Fruit fly (Drosophila melanogaster) whole organism, embryonic: Measurements from ENCODE around the gene CG18788.

Experiments
- Atf-2 ChIP-seq: fragments of 200-800 bp; sonication (Bioruptor generic); optimal IDR thresholded peaks from 2 replicates; lab custom pipeline; 2016; ENCODE audit warnings: missing biosample characterization, missing genetic modification characterization
- Awh ChIP-seq: fragments of 200-800 bp; sonication (Bioruptor generic); IDR thresholded peaks from 2 replicates; pipeline ENCODE4, ENCODE4 v1.3.6; 2022; ENCODE audit warnings: missing biosample characterization, missing genetic modification characterization
- B-H2 ChIP-seq: fragments of 200-800 bp; sonication (Bioruptor generic); optimal IDR thresholded peaks from 2 replicates; lab custom pipeline; 2018; ENCODE audit warnings: missing biosample characterization, mild to moderate bottlenecking, missing genetic modification characterization
- CG11085 ChIP-seq: fragments of 200-800 bp; sonication (Bioruptor generic); IDR thresholded peaks from 2 replicates; pipeline ENCODE4 v1.3.6; 2022; ENCODE audit warnings: missing biosample characterization, missing genetic modification characterization
- CG11695 ChIP-seq: fragments of 200-800 bp; sonication (Bioruptor generic); IDR thresholded peaks from 3 replicates; pipeline ENCODE4 v1.3.6; 2022; ENCODE audit warnings: missing biosample characterization, missing genetic modification characterization
- CG12744 ChIP-seq: fragments of 200-800 bp; sonication (Bioruptor generic); optimal IDR thresholded peaks from 2 replicates; lab custom pipeline; 2016; ENCODE audit warnings: missing biosample characterization, missing genetic modification characterization
- CG13775 ChIP-seq: fragments of 200-800 bp; sonication (Bioruptor generic); optimal IDR thresholded peaks from 3 replicates; lab custom pipeline; 2017; ENCODE audit warnings: missing biosample characterization, mild to moderate bottlenecking, missing genetic modification characterization
- CG14050 ChIP-seq: fragments of 200-800 bp; sonication (Bioruptor generic); IDR thresholded peaks from 3 replicates; pipeline ENCODE4 v1.3.6; 2022; ENCODE audit warnings: missing biosample characterization, missing genetic modification characterization
- CG15073 ChIP-seq: fragments of 200-800 bp; sonication (Bioruptor generic); optimal IDR thresholded peaks from 2 replicates; lab custom pipeline; 2016; ENCODE audit warnings: missing biosample characterization, missing genetic modification characterization
- CG1603 ChIP-seq: fragments of 200-800 bp; sonication (Bioruptor generic); optimal IDR thresholded peaks from 2 replicates; lab custom pipeline; 2019; ENCODE audit warnings: missing biosample characterization, mild to moderate bottlenecking, missing genetic modification characterization, moderate library complexity
- CG18262 ChIP-seq: fragments of 200-800 bp; optimal IDR thresholded peaks from 3 replicates; lab custom pipeline; 2019; ENCODE audit warnings: missing biosample characterization, mild to moderate bottlenecking, missing genetic modification characterization, moderate library complexity
- CG18599 ChIP-seq: fragments of 200-800 bp; sonication (Bioruptor generic); optimal IDR thresholded peaks from 3 replicates; lab custom pipeline; 2017; ENCODE audit warnings: missing biosample characterization, missing genetic modification characterization, mild to moderate bottlenecking, moderate library complexity, missing genetic modification reagents
- CG2116 ChIP-seq: fragments of 200-800 bp; sonication (Bioruptor generic); optimal IDR thresholded peaks from 3 replicates; lab custom pipeline; 2018; ENCODE audit warnings: missing biosample characterization, mild to moderate bottlenecking, missing genetic modification characterization
- CG31224 ChIP-seq: fragments of 200-800 bp; sonication (Bioruptor generic); IDR thresholded peaks from 2 replicates; pipeline ENCODE4 v1.3.6; 2022; ENCODE audit warnings: missing biosample characterization, missing genetic modification characterization
- CG3838 ChIP-seq: fragments of 200-800 bp; sonication (Bioruptor generic); optimal IDR thresholded peaks from 3 replicates; lab custom pipeline; 2016; ENCODE audit warnings: missing biosample characterization, missing genetic modification characterization
- CG4854 ChIP-seq: fragments of 200-800 bp; sonication (Bioruptor generic); optimal IDR thresholded peaks from 2 replicates; lab custom pipeline; 2016; ENCODE audit warnings: missing biosample characterization, missing genetic modification characterization, inconsistent platforms
- CG5180 ChIP-seq: fragments of 200-800 bp; sonication (Bioruptor generic); optimal IDR thresholded peaks from 3 replicates; lab custom pipeline; 2017; ENCODE audit warnings: missing biosample characterization, missing genetic modification characterization, mild to moderate bottlenecking, moderate library complexity, missing genetic modification reagents
- CG5245 ChIP-seq: fragments of 200-800 bp; sonication (Bioruptor generic); optimal IDR thresholded peaks from 3 replicates; lab custom pipeline; 2016; ENCODE audit warnings: missing biosample characterization, missing genetic modification characterization
- CG7357 ChIP-seq: fragments of 200-800 bp; sonication (Bioruptor generic); IDR thresholded peaks from 3 replicates; pipeline ENCODE4 v1.3.6; 2022; ENCODE audit warnings: missing biosample characterization, missing genetic modification characterization
- CG7839 ChIP-seq: fragments of 200-800 bp; sonication (Bioruptor generic); optimal IDR thresholded peaks from 3 replicates; lab custom pipeline; 2018; ENCODE audit warnings: missing biosample characterization, mild to moderate bottlenecking, missing genetic modification characterization, moderate library complexity
- CG8290 ChIP-seq, 3 experiments: fragments of 200-800 bp; sonication (Bioruptor generic); optimal IDR thresholded peaks; 2 replicates each; lab custom pipeline; 2016 to 2019; ENCODE audit warnings: missing biosample characterization in 3 of 3, missing genetic modification characterization in 3 of 3, mild to moderate bottlenecking in 2 of 3, moderate library complexity in 1 of 3
- CG9437 ChIP-seq: fragments of 200-800 bp; sonication (Bioruptor generic); optimal IDR thresholded peaks from 2 replicates; lab custom pipeline; 2018; ENCODE audit warnings: missing biosample characterization, mild to moderate bottlenecking, missing genetic modification characterization
- D19B ChIP-seq: fragments of 200-800 bp; sonication (Bioruptor generic); optimal IDR thresholded peaks from 2 replicates; lab custom pipeline; 2017; ENCODE audit warnings: missing biosample characterization, mild to moderate bottlenecking, missing genetic modification characterization
- E2f2 ChIP-seq: fragments of 200-800 bp; sonication (Bioruptor generic); IDR thresholded peaks from 2 replicates; pipeline ENCODE4 v1.3.6; 2022; ENCODE audit warnings: missing biosample characterization, missing genetic modification characterization
- HLH4C ChIP-seq: fragments of 200-800 bp; sonication (Bioruptor generic); IDR thresholded peaks from 3 replicates; pipeline ENCODE4 v1.3.6; 2022; ENCODE audit warnings: missing biosample characterization, missing genetic modification characterization; ENCODE audit not compliant: partially characterized antibody
- Hey ChIP-seq: fragments of 200-800 bp; sonication (Bioruptor generic); optimal IDR thresholded peaks from 3 replicates; lab custom pipeline; 2018; ENCODE audit warnings: missing biosample characterization, mild to moderate bottlenecking, missing genetic modification characterization
- Jarid2 ChIP-seq: fragments of 200-800 bp; sonication (Bioruptor generic); optimal IDR thresholded peaks from 3 replicates; lab custom pipeline; 2017; ENCODE audit warnings: mild to moderate bottlenecking, missing biosample characterization, missing genetic modification reagents, missing genetic modification characterization
- NFAT ChIP-seq: fragments of 200-800 bp; sonication (Bioruptor generic); IDR thresholded peaks from 2 replicates; pipeline ENCODE4 v1.3.6; 2022; ENCODE audit warnings: missing biosample characterization, missing genetic modification characterization
- Nf-YA ChIP-seq: fragments of 200-800 bp; sonication (Bioruptor generic); IDR thresholded peaks from 2 replicates; pipeline ENCODE4 v1.3.6; 2022; ENCODE audit warnings: missing biosample characterization, missing genetic modification characterization
- Oaz ChIP-seq: fragments of 200-800 bp; sonication (Bioruptor generic); IDR thresholded peaks from 2 replicates; pipeline ENCODE4 v1.3.6; 2022; ENCODE audit warnings: missing biosample characterization, missing genetic modification characterization
- Sin3A ChIP-seq: fragments of >200 bp; optimal IDR thresholded peaks from 2 replicates; lab custom pipeline; 2018
- cg ChIP-seq: fragments of 200-800 bp; sonication (Bioruptor generic); optimal IDR thresholded peaks from 3 replicates; lab custom pipeline; 2019; ENCODE audit warnings: missing biosample characterization, mild to moderate bottlenecking, missing genetic modification characterization, moderate library complexity
- chif ChIP-seq, 2 experiments: fragments of 200-800 bp; sonication (Bioruptor generic); optimal IDR thresholded peaks; 3 replicates each; lab custom pipeline; 2016; ENCODE audit warnings: missing biosample characterization in 2 of 2, missing genetic modification characterization in 2 of 2
- gce ChIP-seq: fragments of 200-800 bp; sonication (Bioruptor generic); IDR thresholded peaks from 3 replicates; pipeline ENCODE4 v1.3.6; 2022; ENCODE audit warnings: missing biosample characterization, missing genetic modification characterization
- gem ChIP-seq: fragments of 200-800 bp; sonication (Bioruptor generic); optimal IDR thresholded peaks from 2 replicates; lab custom pipeline; 2019; ENCODE audit warnings: missing biosample characterization, mild to moderate bottlenecking, missing genetic modification characterization, moderate library complexity
- hkb ChIP-seq, 2 experiments: fragments of 200-800 bp in 1 of 2; fragments of >200 bp in 1 of 2; sonication (Bioruptor generic) in 1 of 2; IDR thresholded peaks in 1 of 2; optimal IDR thresholded peaks in 1 of 2; 2 replicates each; pipeline versions ENCODE4 v1.3.6 to Lab custom; 2017 to 2022; ENCODE audit warnings: missing biosample characterization in 1 of 2, missing genetic modification characterization in 1 of 2
- lbe ChIP-seq: fragments of 200-800 bp; sonication (Bioruptor generic); optimal IDR thresholded peaks from 2 replicates; lab custom pipeline; 2016; ENCODE audit warnings: missing biosample characterization, mild to moderate bottlenecking, missing genetic modification characterization
- nmo ChIP-seq: fragments of 200-800 bp; sonication (Bioruptor generic); optimal IDR thresholded peaks from 2 replicates; lab custom pipeline; 2018; ENCODE audit warnings: missing biosample characterization, mild to moderate bottlenecking, missing genetic modification characterization, moderate library complexity
- oc ChIP-seq: fragments of 200-800 bp; sonication (Bioruptor generic); optimal IDR thresholded peaks from 2 replicates; lab custom pipeline; 2018; ENCODE audit warnings: missing biosample characterization, mild to moderate bottlenecking, missing genetic modification characterization, moderate library complexity
- pros ChIP-seq: fragments of 200-800 bp; sonication (Bioruptor generic); optimal IDR thresholded peaks from 3 replicates; lab custom pipeline; 2019; ENCODE audit warnings: missing biosample characterization, mild to moderate bottlenecking, missing genetic modification characterization, moderate library complexity
- scrt ChIP-seq: fragments of 200-800 bp; sonication (Bioruptor generic); optimal IDR thresholded peaks from 2 replicates; lab custom pipeline; 2018; ENCODE audit warnings: missing biosample characterization, mild to moderate bottlenecking, missing genetic modification characterization, moderate library complexity
- sisA ChIP-seq: fragments of 200-800 bp; sonication (Bioruptor generic); IDR thresholded peaks from 2 replicates; pipeline ENCODE4 v1.3.6; 2022; ENCODE audit warnings: missing biosample characterization, missing genetic modification characterization
- slp2 ChIP-seq: fragments of 200-800 bp; sonication (Bioruptor generic); optimal IDR thresholded peaks from 2 replicates; lab custom pipeline; 2016; ENCODE audit warnings: missing biosample characterization, missing genetic modification characterization
- tna ChIP-seq: fragments of 200-800 bp; sonication (Bioruptor generic); IDR thresholded peaks from 2 replicates; pipeline ENCODE4 v1.3.6; 2022; ENCODE audit warnings: missing biosample characterization, missing genetic modification characterization; ENCODE audit not compliant: partially characterized antibody
- trem ChIP-seq: fragments of 200-800 bp; optimal IDR thresholded peaks from 3 replicates; lab custom pipeline; 2019; ENCODE audit warnings: missing biosample characterization, mild to moderate bottlenecking, missing genetic modification characterization, moderate library complexity
- ttk ChIP-seq: fragments of 200-800 bp; sonication (Bioruptor generic); IDR thresholded peaks from 2 replicates; pipeline ENCODE4 v2.1.2; 2022; ENCODE audit warnings: missing biosample characterization, missing genetic modification characterization
- usp ChIP-seq: fragments of >200 bp; optimal IDR thresholded peaks from 2 replicates; lab custom pipeline; 2017; ENCODE audit warnings: missing biosample characterization, missing genetic modification characterization
- wdn ChIP-seq: fragments of 200-800 bp; sonication (Bioruptor generic); IDR thresholded peaks from 2 replicates; pipeline ENCODE4 v1.3.6; 2022; ENCODE audit warnings: missing biosample characterization, missing genetic modification characterization
- yki ChIP-seq: fragments of >200 bp; optimal IDR thresholded peaks from 3 replicates; lab custom pipeline; 2018

CG18788 gene

DNA sequence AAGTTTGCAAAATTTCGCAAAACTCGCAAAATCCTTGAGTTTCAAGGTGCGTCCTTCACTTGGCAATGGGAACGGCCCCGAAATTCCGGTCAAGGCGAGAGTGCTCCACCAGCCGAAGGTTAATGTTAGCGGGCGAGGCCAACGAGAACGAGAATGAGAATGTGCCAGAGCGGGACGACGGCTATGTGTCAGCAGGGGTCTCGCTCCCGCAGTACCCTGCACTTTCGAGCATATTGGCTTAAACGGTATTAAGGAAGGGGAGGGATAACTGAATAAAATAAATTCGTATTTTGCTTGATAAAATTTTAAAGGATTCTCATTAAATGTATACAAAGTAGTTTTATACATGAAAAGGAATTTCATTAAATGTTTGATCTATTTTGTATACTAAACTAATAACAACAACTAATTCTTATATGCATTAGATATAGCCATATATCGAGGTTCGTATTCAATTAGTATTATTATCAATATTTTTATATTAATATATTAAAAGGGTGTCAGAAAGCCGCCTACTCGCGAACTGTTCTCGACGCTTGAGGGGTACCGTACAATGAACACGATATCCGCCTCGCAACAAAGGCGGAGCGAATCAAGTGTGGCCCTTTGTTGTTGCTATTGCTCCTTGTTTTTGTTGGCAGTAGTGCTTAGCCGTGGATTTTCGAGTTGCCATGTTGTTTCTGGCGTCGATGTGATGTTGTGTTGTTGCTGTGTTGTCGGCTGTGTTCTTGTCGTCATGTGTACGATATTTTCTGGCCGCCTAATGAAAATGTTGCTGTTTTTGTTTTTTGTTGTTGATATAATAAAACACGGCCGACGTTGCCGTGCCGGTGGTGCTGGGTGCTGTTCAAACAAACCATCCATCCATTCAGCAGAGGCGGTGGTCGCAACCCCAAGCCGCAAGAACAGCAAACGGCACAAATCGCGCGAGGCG is 27.3 kb upstream of the CG18788 start (continued):
- TF ChIP-seq CG2116 (GFP tag; lab: Kevin White, UChicago) (peak; percentile 72), scrt (no peak), CG4854 (GFP tag; lab: Kevin White, UChicago) (peak; percentile 53), CG18599 (GFP tag; lab: Kevin White, UChicago) (peak; percentile 96), gem (tag; lab: Kevin White, UChicago) (peak; percentile 99), Sin3A (lab: Kevin White, UChicago) (no peak), CG5180 (peak; percentile 68), gce (GFP tag; lab: Robert Waterston, UW) (no peak), CG12744 (peak; percentile 52), CG15073 (GFP tag; lab: Kevin White, UChicago) (peak; percentile 52), CG7839 (tag; lab: Kevin White, UChicago) (peak; percentile 98), D19B (peak; percentile 96), nmo (GFP tag; lab: Kevin White, UChicago) (peak; percentile 99), CG3838 (peak; percentile 99), usp (no peak), Nf-YA (GFP tag; lab: Robert Waterston, UW) (no peak), Hey (tag; lab: Kevin White, UChicago) (peak; percentile 31), Jarid2 (GFP tag; lab: Kevin White, UChicago) (peak; percentile 79), wdn (GFP tag; lab: Robert Waterston, UW) (no peak), NFAT (no peak), CG5245 (GFP tag; lab: Kevin White, UChicago) (peak; percentile 81), CG14050 (no peak), CG1603 (tag; lab: Kevin White, UChicago) (peak; percentile 58), ttk (no peak), Oaz (GFP tag; lab: Robert Waterston, UW) (no peak), pros (GFP tag; lab: Kevin White, UChicago) (no peak), hkb (optimal IDR thresholded peaks at IDR 0.05; lab: Kevin White, UChicago) (no peak), hkb (GFP tag; IDR thresholded peaks at IDR 0.05; lab: Robert Waterston, UW) (no peak), CG9437 (GFP tag; lab: Kevin White, UChicago) (peak; percentile 95), CG13775 (GFP tag; lab: Kevin White, UChicago) (peak; percentile 96), CG8290 (GFP tag; optimal IDR thresholded peaks at IDR 0.05; lab: Kevin White, UChicago) (peak; percentile 94), CG8290 (tag; optimal IDR thresholded peaks at IDR 0.05; lab: Kevin White, UChicago) (peak in 1 of 2 experiments; percentile 64), slp2 (GFP tag; lab: Kevin White, UChicago) (peak; percentile 70), CG11085 (GFP tag; lab: Robert Waterston, UW) (no peak), tna (GFP tag; lab: Robert Waterston, UW) (no peak), lbe (GFP tag; lab: Kevin White, UChicago) (peak; percentile 73), sisA (GFP tag; lab: Robert Waterston, UW) (no peak), B-H2 (GFP tag; lab: Kevin White, UChicago) (peak; percentile 72), Awh (GFP tag; lab: Robert Waterston, UW) (no peak), Atf-2 (GFP tag; lab: Kevin White, UChicago) (peak; percentile 76), oc (tag; lab: Kevin White, UChicago) (peak; percentile 69), chif (GFP tag; optimal IDR thresholded peaks at IDR 0.05; lab: Kevin White, UChicago) (peak; percentile 65 to 75), yki (lab: Kevin White, UChicago) (no peak), cg (GFP tag; lab: Kevin White, UChicago) (no peak), CG31224 (GFP tag; lab: Robert Waterston, UW) (no peak), CG18262 (tag; lab: Kevin White, UChicago) (peak; percentile 99), E2f2 (GFP tag; lab: Robert Waterston, UW) (no peak), CG11695 (GFP tag; lab: Robert Waterston, UW) (no peak), CG7357 (GFP tag; lab: Robert Waterston, UW) (peak; percentile 85), HLH4C (GFP tag; lab: Robert Waterston, UW) (no peak), trem (tag; lab: Kevin White, UChicago) (peak; percentile 93)
